4 worm cellular contexts compared by ENCODE assay signal in the genomic region with DNA sequence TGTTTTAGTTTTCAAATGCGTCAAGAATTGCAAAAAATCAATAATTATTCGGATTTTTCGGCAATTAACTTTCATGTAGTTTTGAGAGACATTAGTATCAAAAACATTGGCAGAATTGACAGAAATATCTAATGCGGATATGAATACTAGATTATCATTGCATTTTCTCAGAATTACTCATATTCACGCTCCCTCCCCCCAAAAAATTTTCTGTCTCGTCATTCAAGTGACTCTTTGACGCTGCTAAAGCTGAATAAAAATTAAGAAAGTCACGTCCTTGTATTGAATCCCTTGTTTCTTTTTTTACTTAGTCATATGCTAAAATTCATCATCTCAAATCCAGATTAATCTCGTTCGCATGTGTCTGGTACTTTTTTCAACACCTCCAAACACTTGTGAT.
TF ChIP-seq lines count a peak whose summit lies in the region.

No protein-coding gene starts in this region.

TF ChIP-seq in whole organism, L1 larva, 84 proteins besides CTCF, POLR2A, EP300 and RAD21 (continues in another document):
- no peak for TF ChIP-seq nhr-84 (tag; optimal IDR thresholded peaks at IDR 0.05; lab: Kevin White, UChicago)
- no peak for TF ChIP-seq nhr-19 (GFP tag; conservative IDR thresholded peaks at IDR 0.05; lab: Robert Waterston, UW)
- no peak for TF ChIP-seq C04F5.9 (tag; optimal IDR thresholded peaks at IDR 0.05; lab: Kevin White, UChicago)
- peak; percentile 98 for TF ChIP-seq dsc-1 (tag; optimal IDR thresholded peaks at IDR 0.05; lab: Kevin White, UChicago)
- TF ChIP-seq lin-35 (GFP tag; optimal IDR thresholded peaks at IDR 0.05; lab: Kevin White, UChicago) = peak in 1 of 2 experiments; percentile 2
- no peak for TF ChIP-seq lin-39 (tag; optimal IDR thresholded peaks at IDR 0.05; lab: Kevin White, UChicago)
- no peak for TF ChIP-seq vab-15 (tag; optimal IDR thresholded peaks at IDR 0.05; lab: Kevin White, UChicago)
- TF ChIP-seq Y116A8C.19 (tag; optimal IDR thresholded peaks at IDR 0.05; lab: Kevin White, UChicago; ENCODE audit: borderline replicate concordance) = no peak
- no peak for TF ChIP-seq efl-1 (optimal IDR thresholded peaks at IDR 0.05; lab: Kevin White, UChicago)
- no peak for TF ChIP-seq efl-1 (GFP tag; optimal IDR thresholded peaks at IDR 0.05 in 1 of 2; lab: Kevin White, UChicago)
- peak; percentile 10 for TF ChIP-seq snu-23 (GFP tag; optimal IDR thresholded peaks at IDR 0.05; lab: Kevin White, UChicago)
- TF ChIP-seq tlp-1 (tag; optimal IDR thresholded peaks at IDR 0.05; lab: Kevin White, UChicago) = no peak
- TF ChIP-seq blmp-1 (tag; optimal IDR thresholded peaks at IDR 0.05; lab: Kevin White, UChicago) = no peak
- TF ChIP-seq dpl-1 (GFP tag; optimal IDR thresholded peaks at IDR 0.05; lab: Kevin White, UChicago) = no peak
- TF ChIP-seq xbp-1 (tag; optimal IDR thresholded peaks at IDR 0.05; lab: Kevin White, UChicago) = peak; percentile 9
- TF ChIP-seq alr-1 (tag; optimal IDR thresholded peaks at IDR 0.05; lab: Kevin White, UChicago; ENCODE audit: borderline replicate concordance) = no peak
- TF ChIP-seq fkh-8 (tag; optimal IDR thresholded peaks at IDR 0.05; lab: Kevin White, UChicago) = peak; percentile 95
- no peak for TF ChIP-seq nhr-28 (tag; optimal IDR thresholded peaks at IDR 0.05; lab: Kevin White, UChicago)
- no peak for TF ChIP-seq unc-98 (GFP tag; IDR thresholded peaks at IDR 0.05; lab: Robert Waterston, UW)
- TF ChIP-seq swsn-7 (tag; optimal IDR thresholded peaks at IDR 0.05; lab: Kevin White, UChicago) = peak; percentile 41
- no peak for TF ChIP-seq aha-1 (tag; optimal IDR thresholded peaks at IDR 0.05; lab: Kevin White, UChicago)
- TF ChIP-seq ceh-88 (GFP tag; IDR thresholded peaks at IDR 0.05; lab: Robert Waterston, UW) = no peak

TF ChIP-seq in whole organism, L2 larva, 48 proteins besides CTCF, POLR2A, EP300 and RAD21:
- TF ChIP-seq nhr-21 (tag; optimal IDR thresholded peaks at IDR 0.05; lab: Kevin White, UChicago) (peak; percentile 59), crh-2 (tag; optimal IDR thresholded peaks at IDR 0.05; lab: Kevin White, UChicago) (peak; percentile 8), sma-9 (GFP tag; optimal IDR thresholded peaks at IDR 0.05; lab: Kevin White, UChicago) (peak; percentile 36), sma-9 (tag; optimal IDR thresholded peaks at IDR 0.05; lab: Kevin White, UChicago) (no peak), lsy-2 (tag; optimal IDR thresholded peaks at IDR 0.05; lab: Kevin White, UChicago) (peak in 1 of 2 experiments; percentile 52), ceh-82 (tag; optimal IDR thresholded peaks at IDR 0.05; lab: Kevin White, UChicago) (no peak), nhr-6 (tag; optimal IDR thresholded peaks at IDR 0.05; lab: Kevin White, UChicago) (peak; percentile 57), ZK546.5 (tag; optimal IDR thresholded peaks at IDR 0.05; lab: Kevin White, UChicago) (no peak)

TF ChIP-seq in whole organism, L3 larva, 47 proteins besides CTCF, POLR2A, EP300 and RAD21:
- TF ChIP-seq skn-1 (tag; optimal IDR thresholded peaks at IDR 0.05; lab: Kevin White, UChicago) = peak; percentile 20
- TF ChIP-seq egl-5 (tag; optimal IDR thresholded peaks at IDR 0.05; lab: Kevin White, UChicago) = no peak
- TF ChIP-seq sea-2 (GFP tag; optimal IDR thresholded peaks at IDR 0.05; lab: Kevin White, UChicago) = no peak
- no peak for TF ChIP-seq fos-1 (tag; optimal IDR thresholded peaks at IDR 0.05; lab: Kevin White, UChicago)
- TF ChIP-seq daf-12 (tag; optimal IDR thresholded peaks at IDR 0.05; lab: Kevin White, UChicago) = no peak
- TF ChIP-seq jun-1 (tag; optimal IDR thresholded peaks at IDR 0.05; lab: Kevin White, UChicago) = no peak
- TF ChIP-seq ceh-16 (tag; optimal IDR thresholded peaks at IDR 0.05; lab: Kevin White, UChicago) = no peak
- no peak for TF ChIP-seq fkh-2 (tag; optimal IDR thresholded peaks at IDR 0.05; lab: Kevin White, UChicago)
- TF ChIP-seq nfya-1 (tag; optimal IDR thresholded peaks at IDR 0.05; lab: Kevin White, UChicago; ENCODE audit: insufficient read depth) = peak; percentile 21
- no peak for TF ChIP-seq nhr-43 (tag; optimal IDR thresholded peaks at IDR 0.05; lab: Kevin White, UChicago; ENCODE audit: poor library complexity, severe bottlenecking)
- TF ChIP-seq nhr-12 (tag; optimal IDR thresholded peaks at IDR 0.05; lab: Kevin White, UChicago) = no peak
- no peak for TF ChIP-seq pqm-1 (tag; optimal IDR thresholded peaks at IDR 0.05; lab: Kevin White, UChicago)

TF ChIP-seq in whole organism, L4 larva, 104 proteins besides CTCF, POLR2A, EP300 and RAD21:
- TF ChIP-seq aha-1 (tag; lab: Kevin White, UChicago) (peak; percentile 97), lsy-2 (tag; optimal IDR thresholded peaks at IDR 0.05; lab: Kevin White, UChicago) (peak in 1 of 2 experiments; percentile 17), ces-1 (GFP tag; optimal IDR thresholded peaks at IDR 0.05; lab: Kevin White, UChicago) (no peak), nhr-11 (tag; optimal IDR thresholded peaks at IDR 0.05; lab: Kevin White, UChicago) (peak; percentile 58), R02D3.7 (tag; optimal IDR thresholded peaks at IDR 0.05; lab: Kevin White, UChicago) (no peak), hlh-30 (tag; optimal IDR thresholded peaks at IDR 0.05; lab: Kevin White, UChicago; ENCODE audit: insufficient read depth) (peak; percentile 9), mes-2 (tag; optimal IDR thresholded peaks at IDR 0.05; lab: Kevin White, UChicago; ENCODE audit: poor library complexity, severe bottlenecking) (no peak), ctbp-1 (GFP tag; IDR thresholded peaks at IDR 0.05; lab: Robert Waterston, UW) (0 out of 2 replicates have a peak, but pooled peaks have one; percentile 41), hif-1 (tag; optimal IDR thresholded peaks at IDR 0.05; lab: Kevin White, UChicago) (peak in 1 of 2 experiments; percentile 75)
